Worm (Caenorhabditis elegans) whole organism, young adult: ENCODE data around the gene T28C12.1.

Experiments
- Y53F4B.3 ChIP-seq: fragments of 200-800 bp; sonication (Bioruptor generic); IDR thresholded peaks from 2 replicates; pipeline ENCODE4 v1.3.6; 2022; ENCODE audit warnings: missing genetic modification reagents, missing genetic modification characterization, missing compliant biosample characterization
- ceh-79 ChIP-seq: sonication (generic microtip); optimal IDR thresholded peaks from 2 replicates; lab custom pipeline; 2017; ENCODE audit warnings: mild to moderate bottlenecking, missing genetic modification characterization, missing compliant biosample characterization
- ets-4 ChIP-seq: fragments of 200-800 bp; sonication (Bioruptor generic); optimal IDR thresholded peaks from 2 replicates; lab custom pipeline; 2018; ENCODE audit warnings: mild to moderate bottlenecking, missing genetic modification characterization, missing compliant biosample characterization
- nhr-179 ChIP-seq: sonication (generic microtip); optimal IDR thresholded peaks from 2 replicates; lab custom pipeline; 2016; ENCODE audit warnings: mild to moderate bottlenecking, missing genetic modification characterization, missing compliant biosample characterization
- snpc-4 ChIP-seq, 5 experiments: fragments of 150-350 bp in 1 of 5; sonication (generic microtip) in 4 of 5; optimal IDR thresholded peaks; 2 replicates each; lab custom pipeline; 2014 to 2018; ENCODE audit warnings: missing genetic modification characterization in 5 of 5, missing biosample characterization in 3 of 5, antibody characterized with exemption in 2 of 5, mild to moderate bottlenecking in 2 of 5, missing compliant biosample characterization in 2 of 5, missing genotype in 2 of 5, moderate library complexity in 2 of 5, missing genetic modification reagents in 1 of 5
- zim-3 ChIP-seq: sonication (generic microtip); optimal IDR thresholded peaks from 2 replicates; lab custom pipeline; 2017; ENCODE audit warnings: mild to moderate bottlenecking, missing genetic modification characterization, moderate library complexity, missing compliant biosample characterization
- ztf-22 ChIP-seq: fragments of 200-800 bp; sonication (Bioruptor generic); optimal IDR thresholded peaks from 2 replicates; lab custom pipeline; 2018; ENCODE audit warnings: mild to moderate bottlenecking, missing genetic modification characterization, moderate library complexity, missing compliant biosample characterization

ce11 chrV:6288607-6289006 lies 43.1 kb upstream of the T28C12.1 start, which contains the start of gene K12B6.11:
- TF ChIP-seq ztf-22 (no peak), Y53F4B.3 (GFP tag; lab: Robert Waterston, UW) (no peak), ets-4 (GFP tag; lab: Kevin White, UChicago) (no peak), ceh-79 (tag; lab: Kevin White, UChicago) (no peak), zim-3 (tag; lab: Kevin White, UChicago) (no peak), nhr-179 (tag; lab: Kevin White, UChicago) (no peak), snpc-4 (GFP tag; optimal IDR thresholded peaks at IDR 0.05; lab: Kevin White, UChicago) (no peak), snpc-4 (tag; optimal IDR thresholded peaks at IDR 0.05; lab: Kevin White, UChicago) (no peak)
